Worm (Caenorhabditis elegans) whole organism, young adult: ENCODE data around the gene F59E12.9.
A peak's percentile ranks its signal among the peaks of the same experiment; 100 is the strongest.

Experiments
- F39B2.1 ChIP-seq: fragments of 200-800 bp; sonication (Bioruptor generic); IDR thresholded peaks from 2 replicates; pipeline ENCODE4 v1.3.6; 2022; ENCODE audit warnings: missing genetic modification reagents, missing genetic modification characterization, missing compliant biosample characterization
- aptf-2 ChIP-seq: fragments of 200-800 bp; sonication (Bioruptor generic); conservative IDR thresholded peaks from 2 replicates; pipeline ENCODE4 v1.3.6; 2022; ENCODE audit warnings: missing genetic modification reagents, missing genetic modification characterization, missing compliant biosample characterization
- athp-1 ChIP-seq: sonication (generic microtip); optimal IDR thresholded peaks from 2 replicates; lab custom pipeline; 2017; ENCODE audit warnings: mild to moderate bottlenecking, missing genetic modification characterization, missing compliant biosample characterization
- attf-5 ChIP-seq: fragments of 200-800 bp; sonication (Bioruptor generic); optimal IDR thresholded peaks from 2 replicates; lab custom pipeline; 2018; ENCODE audit warnings: mild to moderate bottlenecking, missing genetic modification characterization, missing compliant biosample characterization
- ceh-40 ChIP-seq: fragments of 200-800 bp; sonication (Bioruptor generic); IDR thresholded peaks from 2 replicates; pipeline ENCODE4 v1.3.6; 2022; ENCODE audit warnings: missing genetic modification characterization, missing compliant biosample characterization
- egl-18 ChIP-seq: fragments of 200-800 bp; sonication (Bioruptor generic); IDR thresholded peaks from 2 replicates; pipeline ENCODE4 v1.3.6; 2022; ENCODE audit warnings: missing genetic modification reagents, missing genetic modification characterization, missing compliant biosample characterization
- hsf-1 ChIP-seq: fragments of 200-800 bp; sonication (Bioruptor generic); IDR thresholded peaks from 2 replicates; pipeline ENCODE4 v1.3.6; 2022; ENCODE audit warnings: missing genetic modification reagents, missing genetic modification characterization, missing compliant biosample characterization
- lin-26 ChIP-seq: fragments of 200-800 bp; sonication (Bioruptor generic); IDR thresholded peaks from 2 replicates; pipeline ENCODE4 v1.3.6; 2022; ENCODE audit warnings: missing genetic modification reagents, missing genetic modification characterization, missing compliant biosample characterization
- lin-54 ChIP-seq: fragments of 200-800 bp; sonication (Bioruptor generic); optimal IDR thresholded peaks from 2 replicates; lab custom pipeline; 2018; ENCODE audit warnings: mild to moderate bottlenecking, missing genetic modification characterization, missing compliant biosample characterization
- lsl-1 ChIP-seq: fragments of 200-800 bp; sonication (Bioruptor generic); optimal IDR thresholded peaks from 2 replicates; lab custom pipeline; 2018; ENCODE audit warnings: mild to moderate bottlenecking, missing genetic modification characterization, moderate library complexity, missing compliant biosample characterization
- lsy-27 ChIP-seq: sonication (generic microtip); optimal IDR thresholded peaks from 2 replicates; lab custom pipeline; 2017; ENCODE audit warnings: missing genetic modification characterization, mild to moderate bottlenecking, missing compliant biosample characterization, antibody characterized with exemption, missing genotype, borderline replicate concordance; ENCODE audit not compliant: insufficient read depth
- mes-4 ChIP-seq: sonication (generic microtip); optimal IDR thresholded peaks from 2 replicates; lab custom pipeline; 2016; ENCODE audit warnings: missing genotype, missing genetic modification characterization, missing compliant biosample characterization
- rec-8 ChIP-seq, 2 experiments: sonication (generic microtip); optimal IDR thresholded peaks; 2 replicates each; lab custom pipeline; 2016; ENCODE audit warnings: mild to moderate bottlenecking in 2 of 2, missing genetic modification characterization in 2 of 2, missing genetic modification reagents in 2 of 2, missing genotype in 2 of 2, missing biosample characterization in 1 of 2, missing compliant biosample characterization in 1 of 2, moderate library complexity in 1 of 2
- snpc-1.1 ChIP-seq: sonication (generic microtip); optimal IDR thresholded peaks from 2 replicates; lab custom pipeline; 2017; ENCODE audit warnings: missing genetic modification characterization, mild to moderate bottlenecking, missing compliant biosample characterization, antibody characterized with exemption, moderate library complexity, missing genotype, missing genetic modification reagents; ENCODE audit not compliant: insufficient read depth
- snpc-4 ChIP-seq, 5 experiments: fragments of 150-350 bp in 1 of 5; sonication (generic microtip) in 4 of 5; optimal IDR thresholded peaks; 2 replicates each; lab custom pipeline; 2014 to 2018; ENCODE audit warnings: missing genetic modification characterization in 5 of 5, missing biosample characterization in 3 of 5, antibody characterized with exemption in 2 of 5, mild to moderate bottlenecking in 2 of 5, missing compliant biosample characterization in 2 of 5, missing genotype in 2 of 5, moderate library complexity in 2 of 5, missing genetic modification reagents in 1 of 5
- tlf-1 ChIP-seq: fragments of 200-800 bp; sonication (Bioruptor generic); optimal IDR thresholded peaks from 2 replicates; lab custom pipeline; 2018; ENCODE audit warnings: mild to moderate bottlenecking, missing genetic modification characterization, missing compliant biosample characterization
- zfh-2 ChIP-seq: fragments of 200-800 bp; sonication (Bioruptor generic); conservative IDR thresholded peaks from 2 replicates; pipeline ENCODE4 v1.3.6; 2022; ENCODE audit warnings: missing genetic modification reagents, missing genetic modification characterization, missing compliant biosample characterization

Gene F59E12.9

ce11 chrII:5593377-5593932 is 53.4 kb downstream of the F59E12.9 start, which contains the start of gene cdc-14 (continued):
- TF ChIP-seq snpc-4 (GFP tag; optimal IDR thresholded peaks at IDR 0.05; lab: Kevin White, UChicago) (no peak), snpc-4 (tag; optimal IDR thresholded peaks at IDR 0.05; lab: Kevin White, UChicago) (peak in 3 of 4 experiments; percentile 38 to 67 (median 67)), athp-1 (tag; lab: Kevin White, UChicago) (no peak), mes-4 (tag; lab: Kevin White, UChicago) (no peak)
- TF ChIP-seq, all 124 proteins: peak for 19

- TF ChIP-seq lsy-27 (tag; lab: Kevin White, UChicago) = no peak
- no peak for TF ChIP-seq snpc-1.1
- TF ChIP-seq tlf-1 (GFP tag; lab: Kevin White, UChicago) = no peak
- TF ChIP-seq aptf-2 (GFP tag; lab: Robert Waterston, UW) = no peak
- no peak for TF ChIP-seq lin-26 (GFP tag; lab: Robert Waterston, UW)
- no peak for TF ChIP-seq lin-54 (GFP tag; lab: Kevin White, UChicago)
- no peak for TF ChIP-seq ceh-40 (GFP tag; lab: Robert Waterston, UW)
- TF ChIP-seq egl-18 (GFP tag; lab: Robert Waterston, UW) = no peak
- no peak for TF ChIP-seq athp-1 (tag; lab: Kevin White, UChicago)
- no peak for TF ChIP-seq hsf-1
- TF ChIP-seq F39B2.1 (GFP tag; lab: Robert Waterston, UW) = no peak
- no peak for TF ChIP-seq lsl-1 (GFP tag; lab: Kevin White, UChicago)
- TF ChIP-seq zfh-2 (GFP tag; lab: Robert Waterston, UW) = no peak
- TF ChIP-seq attf-5 = no peak
These were observed 54.0 kb downstream of the F59E12.9 start for ce11 chrII:5592857-5593256.

DNA sequence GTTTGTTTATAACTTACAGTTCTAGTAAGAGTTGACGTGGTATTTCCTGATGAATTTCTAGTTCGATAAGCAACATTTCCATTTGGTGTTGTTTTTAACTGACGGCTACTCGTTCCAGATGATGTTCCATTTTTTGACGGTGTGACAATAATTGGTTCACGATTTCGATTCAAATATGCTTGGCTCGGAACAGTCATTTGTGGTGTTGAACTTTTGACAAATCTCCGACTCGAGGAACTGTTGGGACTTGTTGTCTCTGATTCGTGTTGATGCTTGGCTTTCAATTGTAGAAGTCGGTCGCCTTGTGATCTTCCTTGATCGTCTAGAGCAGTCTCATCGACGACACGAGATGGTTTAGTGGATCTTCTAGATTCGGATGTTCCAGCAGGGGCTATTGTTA is 55.3 kb downstream of the F59E12.9 start:
- TF ChIP-seq rec-8 (tag; optimal IDR thresholded peaks at IDR 0.05; lab: Kevin White, UChicago) (no peak), hsf-1 (0 out of 2 replicates have a peak, but pooled peaks have one; percentile 41)
